Worm (Caenorhabditis elegans): ENCODE measurements around the gene ace-3.

ace-3 gene

ce11 chrII:14244457-14245254, 39.2 kb downstream of the ace-3 start (continued):
- peak; percentile 28 for TF ChIP-seq nhr-80 (tag; optimal IDR thresholded peaks at IDR 0.05)
- peak; percentile 77 for TF ChIP-seq hsf-1 (GFP tag; IDR thresholded peaks at IDR 0.05)
- no peak for TF ChIP-seq atf-7 (tag; optimal IDR thresholded peaks at IDR 0.05)
- TF ChIP-seq hrde-1 (tag; optimal IDR thresholded peaks at IDR 0.05; ENCODE audit: borderline replicate concordance), result peak; percentile 38
- TF ChIP-seq aptf-2 (GFP tag; conservative IDR thresholded peaks at IDR 0.05), result no peak
- no peak for TF ChIP-seq ceh-40 (GFP tag; IDR thresholded peaks at IDR 0.05)
- no peak for TF ChIP-seq mes-4 (tag; optimal IDR thresholded peaks at IDR 0.05)
- TF ChIP-seq T07F8.4 (tag; optimal IDR thresholded peaks at IDR 0.05), result no peak
- TF ChIP-seq athp-1 (tag; optimal IDR thresholded peaks at IDR 0.05), result peak; percentile 82
- TF ChIP-seq madf-3 (GFP tag; IDR thresholded peaks at IDR 0.05), result 0 out of 2 replicates have a peak, but pooled peaks have one; percentile 73
- no peak for TF ChIP-seq ztf-6 (GFP tag; IDR thresholded peaks at IDR 0.05)
- TF ChIP-seq cebp-1 (GFP tag; IDR thresholded peaks at IDR 0.05), result no peak
- TF ChIP-seq cebp-1 (tag; optimal IDR thresholded peaks at IDR 0.05), result peak; percentile 44
- TF ChIP-seq tbp1 (GFP tag; optimal IDR thresholded peaks at IDR 0.05), result peak; percentile 53
- TF ChIP-seq madf-10 (tag; optimal IDR thresholded peaks at IDR 0.05), result no peak
- no peak for TF ChIP-seq snpc-4 (GFP tag; optimal IDR thresholded peaks at IDR 0.05)
- TF ChIP-seq snpc-4 (tag; optimal IDR thresholded peaks at IDR 0.05), result peak in 2 of 4 experiments; percentile 17 to 60
- TF ChIP-seq ama-1 (optimal IDR thresholded peaks at IDR 0.05), result no peak
- no peak for TF ChIP-seq ama-1 (GFP tag; optimal IDR thresholded peaks at IDR 0.05)
- TF ChIP-seq tlf-1 (GFP tag; optimal IDR thresholded peaks at IDR 0.05), result peak; percentile 73
- no peak for TF ChIP-seq sea-2 (GFP tag; IDR thresholded peaks at IDR 0.05)
- no peak for TF ChIP-seq lin-26 (GFP tag; IDR thresholded peaks at IDR 0.05)
- no peak for TF ChIP-seq F10E7.11 (tag; optimal IDR thresholded peaks at IDR 0.05)
- no peak for TF ChIP-seq bed-1 (GFP tag; IDR thresholded peaks at IDR 0.05)
- TF ChIP-seq lin-54 (GFP tag; optimal IDR thresholded peaks at IDR 0.05), result peak; percentile 95
- no peak for TF ChIP-seq ccch-3 (GFP tag; optimal IDR thresholded peaks at IDR 0.05)
- TF ChIP-seq nhr-27 (tag; optimal IDR thresholded peaks at IDR 0.05), result no peak
- TF ChIP-seq lir-1 (GFP tag; conservative IDR thresholded peaks at IDR 0.05), result peak; percentile 56; the same call in 1 of the 2 replicates
- TF ChIP-seq ztf-28 (GFP tag; IDR thresholded peaks at IDR 0.05), result peak; percentile 79; the same call in 1 of the 2 replicates
- peak; percentile 93 for TF ChIP-seq ceh-91 (GFP tag; IDR thresholded peaks at IDR 0.05)
- TF ChIP-seq gei-17 (GFP tag; optimal IDR thresholded peaks at IDR 0.05), result no peak
- no peak for TF ChIP-seq bed-2 (GFP tag; IDR thresholded peaks at IDR 0.05)
- TF ChIP-seq C17E4.6 (GFP tag; IDR thresholded peaks at IDR 0.05), result no peak
- TF ChIP-seq let-607 (tag; optimal IDR thresholded peaks at IDR 0.05), result peak in 1 of 2 experiments; percentile 15
- peak; percentile 100 for TF ChIP-seq xnd-1 (tag; optimal IDR thresholded peaks at IDR 0.05)
- TF ChIP-seq dox-1 (GFP tag; IDR thresholded peaks at IDR 0.05), result peak; percentile 76
- peak; percentile 56 for TF ChIP-seq Y53F4B.3 (GFP tag; IDR thresholded peaks at IDR 0.05)
- TF ChIP-seq rpc-1 (optimal IDR thresholded peaks at IDR 0.05), result no peak
- no peak for TF ChIP-seq rpc-1 (tag; optimal IDR thresholded peaks at IDR 0.05)
- TF ChIP-seq F22D6.2 (tag; optimal IDR thresholded peaks at IDR 0.05), result no peak
- TF ChIP-seq egl-44 (GFP tag; IDR thresholded peaks at IDR 0.05), result no peak
- peak; percentile 72 for TF ChIP-seq B0336.3 (GFP tag; IDR thresholded peaks at IDR 0.05)
- TF ChIP-seq lsy-27 (tag; optimal IDR thresholded peaks at IDR 0.05; ENCODE audit: borderline replicate concordance, insufficient read depth), result no peak
- TF ChIP-seq F33H1.4 (GFP tag; IDR thresholded peaks at IDR 0.05), result peak; percentile 99
- TF ChIP-seq ztf-18 (tag; optimal IDR thresholded peaks at IDR 0.05), result peak; percentile 70
- TF ChIP-seq C06A6.2 (GFP tag; conservative IDR thresholded peaks at IDR 0.05), result no peak
- TF ChIP-seq lin-40 (tag; optimal IDR thresholded peaks at IDR 0.05), result peak; percentile 20
- no peak for TF ChIP-seq mel-28 (tag; optimal IDR thresholded peaks at IDR 0.05; ENCODE audit: borderline replicate concordance)
- TF ChIP-seq nhr-90 (tag; optimal IDR thresholded peaks at IDR 0.05), result no peak

All from whole organism, young adult.